Worm (Caenorhabditis elegans): Measurements from ENCODE around the gene clec-221.

The clec-221 gene

DNA sequence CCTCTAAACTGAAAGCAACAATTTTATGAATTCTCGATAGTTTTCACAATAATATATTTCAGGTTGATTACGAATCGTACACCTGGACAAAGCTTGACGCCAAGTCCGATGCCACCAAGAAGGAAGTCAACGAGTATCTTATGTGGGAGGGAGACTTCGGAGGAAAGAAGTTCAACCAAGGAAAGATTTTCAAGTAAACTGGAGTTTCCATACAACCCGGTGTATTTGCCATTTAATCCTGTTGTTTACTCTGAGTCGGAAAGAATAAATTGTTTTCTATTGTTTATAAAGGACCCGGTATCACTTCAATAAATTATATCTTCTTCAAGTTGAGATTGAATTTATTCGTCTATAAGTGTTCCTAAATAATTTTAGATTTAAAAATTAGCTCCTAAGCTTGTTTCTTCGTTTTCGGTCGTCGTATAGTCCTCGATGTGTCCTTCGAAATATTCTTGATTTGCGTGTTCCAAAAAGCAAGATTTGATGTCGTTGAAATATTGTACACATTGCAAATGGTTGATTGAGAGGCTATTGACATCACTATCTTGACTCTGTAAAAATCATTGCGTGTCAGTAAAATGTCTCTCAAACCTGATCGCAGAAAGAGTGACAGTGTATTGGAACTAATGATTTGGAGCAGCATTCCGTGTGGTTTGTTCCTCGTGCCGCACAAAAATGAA is 13.5 kb upstream of the clec-221 start (continued):
- TF ChIP-seq hrde-1 (tag; optimal IDR thresholded peaks at IDR 0.05; ENCODE audit: borderline replicate concordance) (peak; percentile 43), ztf-25 (GFP tag; IDR thresholded peaks at IDR 0.05) (no peak), sptf-2 (GFP tag; optimal IDR thresholded peaks at IDR 0.05) (no peak), madf-6 (GFP tag; IDR thresholded peaks at IDR 0.05) (peak; percentile 69), gei-17 (GFP tag; optimal IDR thresholded peaks at IDR 0.05) (no peak), C17E4.6 (GFP tag; IDR thresholded peaks at IDR 0.05) (no peak), rpc-1 (optimal IDR thresholded peaks at IDR 0.05) (no peak), rpc-1 (tag; optimal IDR thresholded peaks at IDR 0.05) (no peak), ekl-4 (GFP tag; IDR thresholded peaks at IDR 0.05) (0 out of 2 replicates have a peak, but pooled peaks have one; percentile 26), dox-1 (GFP tag; IDR thresholded peaks at IDR 0.05) (no peak), T26A5.8 (tag; optimal IDR thresholded peaks at IDR 0.05) (no peak), K12H6.12 (tag; optimal IDR thresholded peaks at IDR 0.05) (no peak), pbrm-1 (GFP tag; IDR thresholded peaks at IDR 0.05) (peak; percentile 34; the same call in 1 of the 2 replicates), ceh-91 (GFP tag; IDR thresholded peaks at IDR 0.05) (no peak), ztf-26 (tag; optimal IDR thresholded peaks at IDR 0.05) (no peak), unc-130 (GFP tag; optimal IDR thresholded peaks at IDR 0.05) (peak; percentile 51), ztf-28 (GFP tag; IDR thresholded peaks at IDR 0.05) (no peak), nhr-80 (tag; optimal IDR thresholded peaks at IDR 0.05) (peak; percentile 99), ccch-3 (GFP tag; optimal IDR thresholded peaks at IDR 0.05) (no peak), him-1 (tag; optimal IDR thresholded peaks at IDR 0.05) (peak; percentile 76), T07F8.4 (tag; optimal IDR thresholded peaks at IDR 0.05) (peak; percentile 38), egrh-3 (GFP tag; IDR thresholded peaks at IDR 0.05) (no peak), unc-62 (GFP tag; optimal IDR thresholded peaks at IDR 0.05) (peak; percentile 92), Y79H2A.3 (GFP tag; conservative IDR thresholded peaks at IDR 0.05) (no peak), nhr-27 (tag; optimal IDR thresholded peaks at IDR 0.05) (no peak), ceh-79 (tag; optimal IDR thresholded peaks at IDR 0.05) (no peak), mel-28 (tag; optimal IDR thresholded peaks at IDR 0.05; ENCODE audit: borderline replicate concordance) (no peak), somi-1 (GFP tag; optimal IDR thresholded peaks at IDR 0.05) (no peak), attf-5 (GFP tag; optimal IDR thresholded peaks at IDR 0.05) (peak; percentile 24), snpc-1.1 (tag; optimal IDR thresholded peaks at IDR 0.05; ENCODE audit: insufficient read depth) (no peak), ceh-100 (GFP tag; IDR thresholded peaks at IDR 0.05) (0 out of 2 replicates have a peak, but pooled peaks have one; percentile 18), bed-1 (GFP tag; IDR thresholded peaks at IDR 0.05) (no peak), rcor-1 (GFP tag; IDR thresholded peaks at IDR 0.05) (no peak), lag-1 (GFP tag; IDR thresholded peaks at IDR 0.05) (no peak), attf-6 (GFP tag; IDR thresholded peaks at IDR 0.05) (0 out of 2 replicates have a peak, but pooled peaks have one; percentile 13), F49E8.2 (tag; optimal IDR thresholded peaks at IDR 0.05; ENCODE audit: insufficient read depth) (peak; percentile 83), egl-18 (GFP tag; IDR thresholded peaks at IDR 0.05) (no peak), Y95B8A.8 (GFP tag; IDR thresholded peaks at IDR 0.05) (peak; percentile 37; the same call in 1 of the 2 replicates), aptf-2 (GFP tag; conservative IDR thresholded peaks at IDR 0.05) (no peak), B0261.1 (tag; optimal IDR thresholded peaks at IDR 0.05) (no peak), madf-3 (GFP tag; IDR thresholded peaks at IDR 0.05) (0 out of 2 replicates have a peak, but pooled peaks have one; percentile 15), Y56A3A.18 (GFP tag; IDR thresholded peaks at IDR 0.05) (peak; percentile 39; the same call in 1 of the 2 replicates), ztf-6 (GFP tag; IDR thresholded peaks at IDR 0.05) (no peak), hmg-1.2 (GFP tag; IDR thresholded peaks at IDR 0.05) (no peak), dpff-1 (tag; optimal IDR thresholded peaks at IDR 0.05) (no peak), F33H1.4 (GFP tag; IDR thresholded peaks at IDR 0.05) (no peak), snpc-3.4 (tag; optimal IDR thresholded peaks at IDR 0.05) (peak; percentile 79), ztf-3 (GFP tag; optimal IDR thresholded peaks at IDR 0.05) (no peak)
